Fruit fly (Drosophila melanogaster) whole organism, embryonic: ENCODE results near the gene Cad96Cb.

Experiments used
- Abd-B ChIP-seq: fragments of 200-800 bp; sonication (Bioruptor generic); optimal IDR thresholded peaks from 2 replicates; lab custom pipeline; 2018; ENCODE audit warnings: missing biosample characterization, mild to moderate bottlenecking, missing genetic modification characterization, moderate library complexity
- Antp ChIP-seq: fragments of 200-800 bp; sonication (Bioruptor generic); optimal IDR thresholded peaks from 3 replicates; lab custom pipeline; 2016; ENCODE audit warnings: missing biosample characterization, missing genetic modification characterization
- Atf-2 ChIP-seq: fragments of 200-800 bp; sonication (Bioruptor generic); optimal IDR thresholded peaks from 2 replicates; lab custom pipeline; 2016; ENCODE audit warnings: missing biosample characterization, missing genetic modification characterization
- Bdp1 ChIP-seq: fragments of 200-800 bp; sonication (Bioruptor generic); optimal IDR thresholded peaks from 3 replicates; lab custom pipeline; 2016; ENCODE audit warnings: missing biosample characterization, missing genetic modification characterization
- Bgb ChIP-seq: fragments of 200-800 bp; sonication (Bioruptor generic); IDR thresholded peaks from 2 replicates; pipeline ENCODE4 v1.3.6; 2022; ENCODE audit warnings: missing biosample characterization, missing genetic modification characterization; ENCODE audit not compliant: partially characterized antibody
- C15 ChIP-seq: fragments of 200-800 bp; sonication (Bioruptor generic); IDR thresholded peaks from 3 replicates; pipeline ENCODE4 v1.3.6; 2022; ENCODE audit warnings: missing biosample characterization, missing genetic modification characterization
- CG12071 ChIP-seq: fragments of 200-800 bp; sonication (Bioruptor generic); optimal IDR thresholded peaks from 3 replicates; lab custom pipeline; 2018; ENCODE audit warnings: missing biosample characterization, mild to moderate bottlenecking, missing genetic modification characterization
- CG15073 ChIP-seq: fragments of 200-800 bp; sonication (Bioruptor generic); optimal IDR thresholded peaks from 2 replicates; lab custom pipeline; 2016; ENCODE audit warnings: missing biosample characterization, missing genetic modification characterization
- CG16863 ChIP-seq: fragments of 200-800 bp; sonication (Bioruptor generic); optimal IDR thresholded peaks from 3 replicates; lab custom pipeline; 2016; ENCODE audit warnings: missing biosample characterization, missing genetic modification characterization
- CG17328 ChIP-seq: fragments of 200-800 bp; sonication (Bioruptor generic); IDR thresholded peaks from 2 replicates; pipeline ENCODE4 v1.3.6; 2022; ENCODE audit warnings: missing biosample characterization, missing genetic modification characterization
- CG17359 ChIP-seq: fragments of 200-800 bp; sonication (Bioruptor generic); optimal IDR thresholded peaks from 3 replicates; lab custom pipeline; 2018; ENCODE audit warnings: missing biosample characterization, mild to moderate bottlenecking, missing genetic modification characterization, moderate library complexity
- CG18599 ChIP-seq: fragments of 200-800 bp; sonication (Bioruptor generic); optimal IDR thresholded peaks from 3 replicates; lab custom pipeline; 2017; ENCODE audit warnings: missing biosample characterization, missing genetic modification characterization, mild to moderate bottlenecking, moderate library complexity, missing genetic modification reagents
- CG30431 ChIP-seq: fragments of 200-800 bp; sonication (Bioruptor generic); optimal IDR thresholded peaks from 2 replicates; lab custom pipeline; 2017; ENCODE audit warnings: missing biosample characterization, missing genetic modification characterization
- CG31441 ChIP-seq: fragments of 200-800 bp; sonication (Bioruptor generic); IDR thresholded peaks from 2 replicates; pipeline ENCODE4 v1.3.6; 2022; ENCODE audit warnings: missing biosample characterization, missing genetic modification characterization
- CG4617 ChIP-seq: fragments of 200-800 bp; sonication (Bioruptor generic); optimal IDR thresholded peaks from 3 replicates; lab custom pipeline; 2016; ENCODE audit warnings: missing biosample characterization, missing genetic modification characterization, borderline replicate concordance
- CG4707 ChIP-seq: fragments of 200-800 bp; sonication (Bioruptor generic); optimal IDR thresholded peaks from 2 replicates; lab custom pipeline; 2018; ENCODE audit warnings: missing biosample characterization, mild to moderate bottlenecking, missing genetic modification characterization, moderate library complexity
- CG4854 ChIP-seq: fragments of 200-800 bp; sonication (Bioruptor generic); optimal IDR thresholded peaks from 2 replicates; lab custom pipeline; 2016; ENCODE audit warnings: missing biosample characterization, missing genetic modification characterization, inconsistent platforms
- CG7786 ChIP-seq: fragments of 200-800 bp; sonication (Bioruptor generic); optimal IDR thresholded peaks from 2 replicates; lab custom pipeline; 2016; ENCODE audit warnings: missing biosample characterization, missing genetic modification characterization
- CG8944 ChIP-seq: fragments of 200-800 bp; sonication (Bioruptor generic); optimal IDR thresholded peaks from 3 replicates; lab custom pipeline; 2016; ENCODE audit warnings: missing biosample characterization, missing genetic modification characterization
- E2f2 ChIP-seq: fragments of 200-800 bp; sonication (Bioruptor generic); IDR thresholded peaks from 2 replicates; pipeline ENCODE4 v1.3.6; 2022; ENCODE audit warnings: missing biosample characterization, missing genetic modification characterization
- Ets65A ChIP-seq: fragments of 200-800 bp; sonication (Bioruptor generic); peaks from one replicate; lab custom pipeline; 2016; ENCODE audit warnings: missing biosample characterization, missing genetic modification characterization
- Hr39 ChIP-seq: fragments of >200 bp; optimal IDR thresholded peaks from 2 replicates; lab custom pipeline; 2017
- Lhr ChIP-seq: fragments of 200-800 bp; sonication (Bioruptor generic); optimal IDR thresholded peaks from 3 replicates; lab custom pipeline; 2017; ENCODE audit warnings: mild to moderate bottlenecking, missing biosample characterization, missing genetic modification reagents, missing genetic modification characterization
- Med ChIP-seq: fragments of 200-800 bp; sonication (Bioruptor generic); peaks from one replicate; lab custom pipeline; 2016; ENCODE audit warnings: missing biosample characterization, missing genetic modification characterization, mild to moderate bottlenecking, inconsistent platforms, moderate library complexity
- NC2β ChIP-seq: fragments of 200-800 bp; sonication (Bioruptor generic); optimal IDR thresholded peaks from 2 replicates; lab custom pipeline; 2016; ENCODE audit warnings: missing biosample characterization, missing genetic modification characterization
- Nf-YA ChIP-seq: fragments of 200-800 bp; sonication (Bioruptor generic); IDR thresholded peaks from 2 replicates; pipeline ENCODE4 v1.3.6; 2022; ENCODE audit warnings: missing biosample characterization, missing genetic modification characterization
- Ptx1 ChIP-seq: fragments of 200-800 bp; sonication (Bioruptor generic); IDR thresholded peaks from 2 replicates; pipeline ENCODE4 v1.3.6; 2022; ENCODE audit warnings: missing biosample characterization, missing genetic modification characterization
- Rfx ChIP-seq: fragments of 200-800 bp; sonication (Bioruptor generic); IDR thresholded peaks from 2 replicates; pipeline ENCODE4 v1.3.6; 2022; ENCODE audit warnings: missing biosample characterization, missing genetic modification characterization
- chn ChIP-seq: fragments of 200-800 bp; sonication (Bioruptor generic); optimal IDR thresholded peaks from 2 replicates; lab custom pipeline; 2016; ENCODE audit warnings: missing biosample characterization, missing genetic modification characterization
- ci ChIP-seq: fragments of 200-800 bp; sonication (Bioruptor generic); IDR thresholded peaks from 3 replicates; pipeline ENCODE4 v1.3.6; 2022; ENCODE audit warnings: missing biosample characterization, missing genetic modification characterization
- corto ChIP-seq: fragments of 200-800 bp; sonication (Bioruptor generic); optimal IDR thresholded peaks from 2 replicates; lab custom pipeline; 2016; ENCODE audit warnings: missing biosample characterization, mild to moderate bottlenecking, missing genetic modification characterization, moderate library complexity
- dan ChIP-seq: fragments of 200-800 bp; sonication (Bioruptor generic); IDR thresholded peaks from 2 replicates; pipeline ENCODE4 v1.3.6; 2022; ENCODE audit warnings: missing biosample characterization, missing genetic modification characterization
- ems ChIP-seq: fragments of 200-800 bp; sonication (Bioruptor generic); optimal IDR thresholded peaks from 3 replicates; lab custom pipeline; 2016; ENCODE audit warnings: missing biosample characterization, missing genetic modification characterization
- fd3F ChIP-seq: fragments of 200-800 bp; sonication (Bioruptor generic); optimal IDR thresholded peaks from 2 replicates; lab custom pipeline; 2018; ENCODE audit warnings: missing biosample characterization, mild to moderate bottlenecking, missing genetic modification characterization, moderate library complexity
- fd96Cb ChIP-seq: fragments of 200-800 bp; sonication (Bioruptor generic); optimal IDR thresholded peaks from 2 replicates; lab custom pipeline; 2018; ENCODE audit warnings: missing biosample characterization, mild to moderate bottlenecking, missing genetic modification characterization, moderate library complexity
- hbn ChIP-seq: fragments of 200-800 bp; sonication (Bioruptor generic); IDR thresholded peaks from 2 replicates; pipeline ENCODE4 v1.3.6; 2022; ENCODE audit warnings: missing biosample characterization, missing genetic modification characterization; ENCODE audit not compliant: partially characterized antibody
- jumu ChIP-seq: fragments of 200-800 bp; sonication (Bioruptor generic); optimal IDR thresholded peaks from 3 replicates; lab custom pipeline; 2016; ENCODE audit warnings: missing biosample characterization, missing genetic modification characterization
- knrl ChIP-seq: fragments of 200-800 bp; sonication (Bioruptor generic); IDR thresholded peaks from 3 replicates; pipeline ENCODE4 v1.3.6; 2022; ENCODE audit warnings: missing biosample characterization, missing genetic modification characterization; ENCODE audit not compliant: partially characterized antibody
- mam ChIP-seq: fragments of 200-800 bp; sonication (Bioruptor generic); optimal IDR thresholded peaks from 3 replicates; lab custom pipeline; 2016; ENCODE audit warnings: missing biosample characterization, missing genetic modification characterization
- nmo ChIP-seq: fragments of 200-800 bp; sonication (Bioruptor generic); optimal IDR thresholded peaks from 2 replicates; lab custom pipeline; 2018; ENCODE audit warnings: missing biosample characterization, mild to moderate bottlenecking, missing genetic modification characterization, moderate library complexity
- phol ChIP-seq: fragments of 200-800 bp; sonication (Bioruptor generic); optimal IDR thresholded peaks from 3 replicates; lab custom pipeline; 2018; ENCODE audit warnings: missing biosample characterization, mild to moderate bottlenecking, missing genetic modification characterization, moderate library complexity
- pita ChIP-seq: fragments of 200-800 bp; sonication (Bioruptor generic); optimal IDR thresholded peaks from 2 replicates; lab custom pipeline; 2017; ENCODE audit warnings: missing biosample characterization, mild to moderate bottlenecking, missing genetic modification characterization
- psq ChIP-seq: fragments of 200-800 bp; sonication (Bioruptor generic); optimal IDR thresholded peaks from 2 replicates; lab custom pipeline; 2017; ENCODE audit warnings: missing biosample characterization, missing genetic modification characterization
- ranshi ChIP-seq: fragments of 200-800 bp; sonication (Bioruptor generic); IDR thresholded peaks from 2 replicates; pipeline ENCODE4 v1.3.6; 2022; ENCODE audit warnings: missing biosample characterization, missing genetic modification characterization
- scrt ChIP-seq: fragments of 200-800 bp; sonication (Bioruptor generic); optimal IDR thresholded peaks from 2 replicates; lab custom pipeline; 2018; ENCODE audit warnings: missing biosample characterization, mild to moderate bottlenecking, missing genetic modification characterization, moderate library complexity
- sens ChIP-seq: fragments of 200-800 bp; sonication (Bioruptor generic); peaks from one replicate; lab custom pipeline; 2016; ENCODE audit warnings: missing biosample characterization, missing genetic modification characterization
- stc ChIP-seq: fragments of 200-800 bp; sonication (Bioruptor generic); IDR thresholded peaks from 2 replicates; pipeline ENCODE4 v1.3.6; 2022; ENCODE audit warnings: missing biosample characterization, missing genetic modification characterization
- toy ChIP-seq: fragments of 200-800 bp; sonication (Bioruptor generic); IDR thresholded peaks from 2 replicates; pipeline ENCODE4 v1.3.6; 2022; ENCODE audit warnings: missing biosample characterization, missing genetic modification characterization
- trem ChIP-seq: fragments of 200-800 bp; optimal IDR thresholded peaks from 3 replicates; lab custom pipeline; 2019; ENCODE audit warnings: missing biosample characterization, mild to moderate bottlenecking, missing genetic modification characterization, moderate library complexity
- ttk ChIP-seq: fragments of 200-800 bp; sonication (Bioruptor generic); IDR thresholded peaks from 2 replicates; pipeline ENCODE4 v2.1.2; 2022; ENCODE audit warnings: missing biosample characterization, missing genetic modification characterization
- z ChIP-seq: fragments of 200-800 bp; sonication (Bioruptor generic); IDR thresholded peaks from 3 replicates; pipeline ENCODE4 v1.3.6; 2022; ENCODE audit warnings: missing biosample characterization, missing genetic modification characterization

The Cad96Cb gene

DNA sequence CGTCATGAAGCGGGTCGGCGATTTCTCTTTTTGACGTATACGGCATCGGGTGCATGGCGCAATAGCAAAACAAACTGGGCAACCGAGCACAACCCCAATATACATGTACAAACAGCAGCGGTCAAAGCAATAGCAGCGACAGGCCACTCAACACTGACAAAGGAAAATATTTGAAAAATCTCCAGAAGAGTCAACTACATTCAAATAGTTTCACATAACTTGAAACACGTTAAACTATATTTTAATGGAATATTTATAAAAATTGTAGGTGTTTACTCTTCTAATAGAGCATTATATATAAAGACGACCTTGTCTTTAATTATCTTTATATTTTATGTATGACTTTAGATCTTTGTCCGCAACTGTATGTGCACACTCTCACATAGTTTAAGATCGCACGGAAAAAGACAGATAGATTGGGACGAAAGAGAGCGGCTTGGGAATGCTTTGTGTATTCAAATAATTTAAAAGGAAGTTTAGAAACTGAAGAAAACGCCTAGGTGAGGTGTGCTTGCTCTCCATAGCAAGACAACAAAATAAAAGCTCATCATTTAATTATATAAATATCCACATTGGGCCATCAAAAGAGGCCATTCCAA, 24.6 kb downstream of the Cad96Cb start (continued):
- TF ChIP-seq CG8944 (GFP tag; lab: Kevin White, UChicago) (no peak), phol (tag; lab: Kevin White, UChicago) (peak; percentile 82), Ptx1 (peak; percentile 71), scrt (GFP tag; lab: Kevin White, UChicago) (peak; percentile 52), knrl (no peak), pita (GFP tag; lab: Kevin White, UChicago) (no peak), chn (GFP tag; lab: Kevin White, UChicago) (peak; percentile 33), CG12071 (GFP tag; lab: Kevin White, UChicago) (peak; percentile 64), CG7786 (GFP tag; lab: Kevin White, UChicago) (peak; percentile 41), psq (GFP tag; lab: Kevin White, UChicago) (no peak), toy (GFP tag; lab: Robert Waterston, UW) (no peak), jumu (GFP tag; lab: Kevin White, UChicago) (peak; percentile 18), mam (GFP tag; lab: Kevin White, UChicago) (peak; percentile 36), CG15073 (no peak), Atf-2 (no peak), CG17328 (GFP tag; lab: Robert Waterston, UW) (peak; percentile 70), Abd-B (peak; percentile 60), CG16863 (GFP tag; lab: Kevin White, UChicago) (peak; percentile 29), CG4854 (GFP tag; lab: Kevin White, UChicago) (peak; percentile 24), ci (GFP tag; lab: Robert Waterston, UW) (peak; percentile 81), Bdp1 (GFP tag; lab: Kevin White, UChicago) (no peak), corto (no peak), Rfx (GFP tag; lab: Robert Waterston, UW) (peak; percentile 66), ttk (GFP tag; lab: Robert Waterston, UW) (peak; percentile 67), CG17359 (tag; lab: Kevin White, UChicago) (peak; percentile 79), Med (peak; percentile 84), Ets65A (GFP tag; lab: Kevin White, UChicago) (peak; percentile 93), CG31441 (GFP tag; lab: Robert Waterston, UW) (peak; percentile 86), NC2β (GFP tag; lab: Kevin White, UChicago) (no peak), sens (GFP tag; lab: Kevin White, UChicago) (peak; percentile 91), Lhr (GFP tag; lab: Kevin White, UChicago) (no peak), CG30431 (GFP tag; lab: Kevin White, UChicago) (peak; percentile 29), E2f2 (peak; percentile 17; the same call in 1 of the 2 replicates), C15 (GFP tag; lab: Robert Waterston, UW) (no peak), fd96Cb (tag; lab: Kevin White, UChicago) (peak; percentile 73), Nf-YA (GFP tag; lab: Robert Waterston, UW) (peak; percentile 39; the same call in 1 of the 2 replicates), CG18599 (peak; percentile 74), fd3F (GFP tag; lab: Kevin White, UChicago) (peak; percentile 64), z (GFP tag; lab: Robert Waterston, UW) (no peak), ems (GFP tag; lab: Kevin White, UChicago) (peak; percentile 43), ranshi (peak; percentile 76), Antp (GFP tag; lab: Kevin White, UChicago) (peak; percentile 23), nmo (GFP tag; lab: Kevin White, UChicago) (peak; percentile 83), Bgb (GFP tag; lab: Robert Waterston, UW) (no peak), trem (tag; lab: Kevin White, UChicago) (peak; percentile 67), CG4617 (GFP tag; lab: Kevin White, UChicago) (peak; percentile 12), dan (GFP tag; lab: Robert Waterston, UW) (no peak), Hr39 (no peak), stc (GFP tag; lab: Robert Waterston, UW) (peak; percentile 83), CG4707 (peak; percentile 45), hbn (GFP tag; lab: Robert Waterston, UW) (no peak)
